Worm (Caenorhabditis elegans): Measurements from ENCODE around the gene Y62H9A.3.

DNA sequence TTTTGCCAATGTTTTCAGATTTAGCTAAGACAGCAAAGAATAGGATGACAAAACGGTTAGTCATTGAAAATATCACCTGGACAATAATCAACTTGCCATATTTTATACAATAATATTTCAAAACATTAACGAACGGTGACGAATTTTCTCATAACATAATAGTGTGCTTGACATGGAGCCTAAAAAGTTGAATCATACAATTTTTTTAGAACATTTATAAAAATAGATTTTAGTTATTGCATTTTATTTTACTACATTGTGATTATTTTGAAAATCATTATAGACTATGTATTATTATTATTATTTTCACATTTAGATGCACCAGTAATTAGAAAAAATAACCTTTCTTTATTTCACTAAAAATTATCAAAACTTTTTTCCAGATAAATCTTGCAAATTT is 31.2 kb downstream of the Y62H9A.3 start, which contains the start of gene F54F7.9:
- TF ChIP-seq him-1 (tag; optimal IDR thresholded peaks at IDR 0.05) (no peak), W03F9.2 (tag; optimal IDR thresholded peaks at IDR 0.05) (no peak)
